Fruit fly (Drosophila melanogaster) whole organism, pupa: ENCODE results near the gene CG33995.

Experiments
- CG12605 ChIP-seq: fragments of 200-800 bp; sonication (Bioruptor generic); IDR thresholded peaks from 2 replicates; pipeline ENCODE4 v1.3.6; 2022; ENCODE audit warnings: missing biosample characterization, missing genetic modification characterization
- CG17806 ChIP-seq: fragments of 200-800 bp; sonication (Bioruptor generic); optimal IDR thresholded peaks from 2 replicates; lab custom pipeline; 2018; ENCODE audit warnings: missing biosample characterization, mild to moderate bottlenecking, missing genetic modification characterization, moderate library complexity
- CG4496 ChIP-seq: fragments of 200-800 bp; sonication (Bioruptor generic); IDR thresholded peaks from 3 replicates; pipeline ENCODE4 v1.3.6; 2022; ENCODE audit warnings: missing biosample characterization, missing genetic modification characterization
- CG8159 ChIP-seq: fragments of 200-800 bp; sonication (Bioruptor generic); optimal IDR thresholded peaks from 3 replicates; lab custom pipeline; 2018; ENCODE audit warnings: missing biosample characterization, mild to moderate bottlenecking, missing genetic modification characterization, moderate library complexity
- CG9948 ChIP-seq: fragments of 200-800 bp; sonication (Bioruptor generic); optimal IDR thresholded peaks from 2 replicates; lab custom pipeline; 2018; ENCODE audit warnings: missing biosample characterization, mild to moderate bottlenecking, missing genetic modification characterization, moderate library complexity
- EcR ChIP-seq: fragments of 200-800 bp; sonication (Bioruptor generic); optimal IDR thresholded peaks from 3 replicates; lab custom pipeline; 2019; ENCODE audit warnings: missing biosample characterization, missing genetic modification characterization, mild to moderate bottlenecking, moderate library complexity, missing genetic modification reagents
- gl ChIP-seq: fragments of 200-800 bp; sonication (Bioruptor generic); optimal IDR thresholded peaks from 2 replicates; lab custom pipeline; 2018; ENCODE audit warnings: missing biosample characterization, mild to moderate bottlenecking, missing genetic modification characterization

DNA sequence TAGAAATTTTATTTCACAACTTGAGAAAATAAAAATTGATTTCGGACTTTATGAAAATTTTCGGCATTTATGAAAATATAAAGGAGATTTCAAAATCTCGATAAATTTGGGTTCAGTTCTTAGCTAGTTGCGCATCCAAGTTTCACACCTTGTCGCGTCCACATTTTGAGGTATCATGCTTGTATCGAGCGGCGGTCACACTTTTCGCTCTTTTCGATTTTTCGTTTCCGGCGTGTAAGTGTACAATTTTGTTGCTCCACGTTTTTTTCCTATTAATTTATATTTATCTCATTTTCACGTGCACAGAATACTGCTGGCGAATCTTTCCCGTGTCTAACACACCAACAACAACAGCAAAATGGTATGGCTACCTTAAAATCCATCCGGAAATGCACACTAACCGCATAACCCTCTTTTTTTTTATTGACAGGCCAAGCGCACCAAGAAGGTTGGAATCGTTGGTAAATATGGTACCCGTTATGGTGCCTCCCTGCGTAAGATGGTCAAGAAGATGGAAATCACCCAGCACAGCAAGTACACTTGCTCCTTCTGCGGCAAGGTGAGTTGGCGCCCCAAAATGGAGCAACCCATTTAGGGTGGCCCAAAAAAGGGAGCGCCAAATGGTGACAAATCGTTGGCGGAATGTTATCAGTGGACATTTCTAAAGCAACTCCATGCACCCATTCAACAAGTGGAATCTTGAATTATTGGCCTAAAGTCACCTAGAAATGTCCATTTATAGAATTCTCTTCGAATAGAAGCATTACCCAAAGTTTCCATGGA is 27.9 kb downstream of the CG33995 start, which contains the start of gene RpL37A:
- TF ChIP-seq EcR (GFP tag; lab: Kevin White, UChicago): no peak
- TF ChIP-seq CG4496 (GFP tag; lab: Robert Waterston, UW): peak; percentile 84
- TF ChIP-seq gl: peak; percentile 62
- TF ChIP-seq CG12605 (GFP tag; lab: Robert Waterston, UW): peak; percentile 58
- peak; percentile 32 for TF ChIP-seq CG17806 (tag; lab: Kevin White, UChicago)
- TF ChIP-seq CG8159 (tag; lab: Kevin White, UChicago): peak; percentile 91
- no peak for TF ChIP-seq CG9948 (tag; lab: Kevin White, UChicago)
